Fruit fly (Drosophila melanogaster): ENCODE data around the gene OtopLa.

The OtopLa gene

dm6 chrX:5664222-5664621 lies 15.9 kb upstream of the OtopLa start (continued):
- peak; percentile 74 for TF ChIP-seq CG13296 (GFP tag; optimal IDR thresholded peaks at IDR 0.05)
- peak; percentile 23 for TF ChIP-seq zf30C (GFP tag; optimal IDR thresholded peaks at IDR 0.05)
- no peak for TF ChIP-seq CG18262 (tag; optimal IDR thresholded peaks at IDR 0.05)
- TF ChIP-seq CG30431 (GFP tag; optimal IDR thresholded peaks at IDR 0.05): no peak

dm6 chrX:5662761-5663160 lies 14.5 kb upstream of the OtopLa start, which contains the start of gene OtopLc:
Gene OtopLc, minus strand, starts transcription at chrX:5662861.
- TF ChIP-seq sd (tag; optimal IDR thresholded peaks at IDR 0.05) (peak; percentile 6), B-H1 (GFP tag; IDR thresholded peaks at IDR 0.05) (no peak), Trl (optimal IDR thresholded peaks at IDR 0.05) (peak; percentile 48 to 72), Trl (GFP tag; optimal IDR thresholded peaks at IDR 0.05) (no peak), run (tag; optimal IDR thresholded peaks at IDR 0.05) (no peak), tup (GFP tag; optimal IDR thresholded peaks at IDR 0.05) (no peak), gsb (GFP tag; IDR thresholded peaks at IDR 0.05) (no peak), CG1832 (GFP tag; optimal IDR thresholded peaks at IDR 0.05) (no peak), pita (GFP tag; optimal IDR thresholded peaks at IDR 0.05) (no peak), tna (GFP tag; IDR thresholded peaks at IDR 0.05; ENCODE audit: partially characterized antibody) (no peak), bbx (GFP tag; IDR thresholded peaks at IDR 0.05; ENCODE audit: partially characterized antibody) (0 out of 2 replicates have a peak, but pooled peaks have one; percentile 32), CG11695 (GFP tag; IDR thresholded peaks at IDR 0.05) (no peak), sens (GFP tag) (no peak), nerfin-1 (tag; optimal IDR thresholded peaks at IDR 0.05) (peak; percentile 75), CG15514 (GFP tag; optimal IDR thresholded peaks at IDR 0.05) (no peak), dm (GFP tag; optimal IDR thresholded peaks at IDR 0.05) (no peak), Hr39 (optimal IDR thresholded peaks at IDR 0.05) (no peak), CG17829 (tag; optimal IDR thresholded peaks at IDR 0.05) (no peak), disco-r (GFP tag; optimal IDR thresholded peaks at IDR 0.05) (no peak), CG17385 (GFP tag; optimal IDR thresholded peaks at IDR 0.05) (peak; percentile 43), CG13775 (GFP tag; optimal IDR thresholded peaks at IDR 0.05) (no peak), CG11696 (GFP tag; IDR thresholded peaks at IDR 0.05) (no peak), Sry-δ (GFP tag; optimal IDR thresholded peaks at IDR 0.05) (no peak), CG31388 (GFP tag; optimal IDR thresholded peaks at IDR 0.05) (no peak), CG7987 (GFP tag; optimal IDR thresholded peaks at IDR 0.05) (no peak), Nf-YC (tag; optimal IDR thresholded peaks at IDR 0.05) (no peak), CG8924 (tag; optimal IDR thresholded peaks at IDR 0.05) (no peak), CG18764 (GFP tag; optimal IDR thresholded peaks at IDR 0.05) (no peak), chn (GFP tag; optimal IDR thresholded peaks at IDR 0.05) (no peak)

- TF ChIP-seq Trl (optimal IDR thresholded peaks at IDR 0.05) (peak; percentile 5 to 31), Trl (GFP tag; optimal IDR thresholded peaks at IDR 0.05) (no peak), Hr51 (GFP tag; optimal IDR thresholded peaks at IDR 0.05) (peak in 1 of 2 experiments; percentile 50), nmo (GFP tag; optimal IDR thresholded peaks at IDR 0.05) (peak; percentile 27), CTCF (GFP tag; optimal IDR thresholded peaks at IDR 0.05) (peak; percentile 87), sd (tag; optimal IDR thresholded peaks at IDR 0.05) (peak; percentile 72), Hsf (GFP tag; optimal IDR thresholded peaks at IDR 0.05) (no peak), nerfin-1 (tag; optimal IDR thresholded peaks at IDR 0.05) (peak; percentile 99), CG6689 (GFP tag; IDR thresholded peaks at IDR 0.05) (no peak), sens (GFP tag) (peak; percentile 24), CrebB (tag; optimal IDR thresholded peaks at IDR 0.05) (no peak), CG32767 (GFP tag; IDR thresholded peaks at IDR 0.05) (0 out of 2 replicates have a peak, but pooled peaks have one; percentile 34), ewg (GFP tag; optimal IDR thresholded peaks at IDR 0.05) (peak; percentile 51), Ets97D (GFP tag; optimal IDR thresholded peaks at IDR 0.05) (no peak), CG3726 (GFP tag; IDR thresholded peaks at IDR 0.05) (no peak), CG1832 (GFP tag; optimal IDR thresholded peaks at IDR 0.05) (peak; percentile 34), cas (GFP tag; IDR thresholded peaks at IDR 0.05) (no peak)
Measured at dm6 chrX:5661971-5662370, 13.7 kb upstream of the OtopLa start.
